Fruit fly (Drosophila melanogaster) whole organism, embryonic: ENCODE measurements around the gene Mbs.
A peak's percentile ranks its signal among the peaks of the same experiment; 100 is the strongest.

Source experiments
- ATbp ChIP-seq: fragments of 200-800 bp; sonication (Bioruptor generic); optimal IDR thresholded peaks from 2 replicates; lab custom pipeline; 2017; ENCODE audit warnings: missing biosample characterization, mild to moderate bottlenecking, missing genetic modification characterization, missing genetic modification reagents
- Asciz ChIP-seq: fragments of 200-800 bp; sonication (Bioruptor generic); optimal IDR thresholded peaks from 2 replicates; lab custom pipeline; 2017; ENCODE audit warnings: missing biosample characterization, mild to moderate bottlenecking, missing genetic modification characterization, missing genetic modification reagents
- Atf3 ChIP-seq: fragments of 200-800 bp; sonication (Bioruptor generic); optimal IDR thresholded peaks from 3 replicates; lab custom pipeline; 2016; ENCODE audit warnings: missing biosample characterization, missing genetic modification characterization
- BtbVII ChIP-seq: fragments of 200-800 bp; sonication (Bioruptor generic); optimal IDR thresholded peaks from 3 replicates; lab custom pipeline; 2017; ENCODE audit warnings: missing biosample characterization, mild to moderate bottlenecking, missing genetic modification characterization
- CG10431 ChIP-seq: fragments of 200-800 bp; sonication (Bioruptor generic); optimal IDR thresholded peaks from 3 replicates; lab custom pipeline; 2018; ENCODE audit warnings: missing biosample characterization, mild to moderate bottlenecking, missing genetic modification characterization
- CG10462 ChIP-seq: fragments of 200-800 bp; sonication (Bioruptor generic); optimal IDR thresholded peaks from 2 replicates; lab custom pipeline; 2016; ENCODE audit warnings: missing biosample characterization, missing genetic modification characterization
- CG12071 ChIP-seq: fragments of 200-800 bp; sonication (Bioruptor generic); optimal IDR thresholded peaks from 3 replicates; lab custom pipeline; 2018; ENCODE audit warnings: missing biosample characterization, mild to moderate bottlenecking, missing genetic modification characterization
- CG12744 ChIP-seq: fragments of 200-800 bp; sonication (Bioruptor generic); optimal IDR thresholded peaks from 2 replicates; lab custom pipeline; 2016; ENCODE audit warnings: missing biosample characterization, missing genetic modification characterization
- CG13894 ChIP-seq: fragments of 200-800 bp; sonication (Bioruptor generic); optimal IDR thresholded peaks from 3 replicates; lab custom pipeline; 2018; ENCODE audit warnings: missing biosample characterization, mild to moderate bottlenecking, missing genetic modification characterization, moderate library complexity
- CG1603 ChIP-seq: fragments of 200-800 bp; sonication (Bioruptor generic); optimal IDR thresholded peaks from 2 replicates; lab custom pipeline; 2019; ENCODE audit warnings: missing biosample characterization, mild to moderate bottlenecking, missing genetic modification characterization, moderate library complexity
- CG17802 ChIP-seq: fragments of 200-800 bp; sonication (Bioruptor generic); optimal IDR thresholded peaks from 2 replicates; lab custom pipeline; 2018; ENCODE audit warnings: missing biosample characterization, mild to moderate bottlenecking, missing genetic modification characterization, moderate library complexity
- CG17829 ChIP-seq: fragments of 200-800 bp; optimal IDR thresholded peaks from 2 replicates; lab custom pipeline; 2019; ENCODE audit warnings: missing biosample characterization, mild to moderate bottlenecking, missing genetic modification characterization, moderate library complexity
- CG1792 ChIP-seq: fragments of 200-800 bp; sonication (Bioruptor generic); optimal IDR thresholded peaks from 2 replicates; lab custom pipeline; 2016; ENCODE audit warnings: missing biosample characterization, missing genetic modification characterization
- CG2875 ChIP-seq: fragments of 200-800 bp; sonication (Bioruptor generic); optimal IDR thresholded peaks from 2 replicates; lab custom pipeline; 2017; ENCODE audit warnings: missing biosample characterization, mild to moderate bottlenecking, missing genetic modification characterization, missing genetic modification reagents
- CG2889 ChIP-seq: fragments of 200-800 bp; sonication (Bioruptor generic); IDR thresholded peaks from 3 replicates; pipeline ENCODE4 v1.3.6; 2022; ENCODE audit warnings: missing biosample characterization, missing genetic modification characterization
- CG30431 ChIP-seq: fragments of 200-800 bp; sonication (Bioruptor generic); optimal IDR thresholded peaks from 2 replicates; lab custom pipeline; 2017; ENCODE audit warnings: missing biosample characterization, missing genetic modification characterization
- CG34224 ChIP-seq: fragments of 200-800 bp; sonication (Bioruptor generic); IDR thresholded peaks from 3 replicates; pipeline ENCODE4 v1.3.6; 2022; ENCODE audit warnings: missing biosample characterization, missing genetic modification characterization; ENCODE audit not compliant: partially characterized antibody
- CG3995 ChIP-seq: fragments of 200-800 bp; sonication (Bioruptor generic); optimal IDR thresholded peaks from 3 replicates; lab custom pipeline; 2016; ENCODE audit warnings: missing biosample characterization, missing genetic modification characterization
- CG6175 ChIP-seq: fragments of 200-800 bp; sonication (Bioruptor generic); IDR thresholded peaks from 3 replicates; pipeline ENCODE4 v1.3.6; 2022; ENCODE audit warnings: missing biosample characterization, missing genetic modification characterization
- CG7372 ChIP-seq: fragments of 200-800 bp; sonication (Bioruptor generic); IDR thresholded peaks from 2 replicates; pipeline ENCODE4 v1.3.6; 2022; ENCODE audit warnings: missing biosample characterization, missing genetic modification characterization
- CG7839 ChIP-seq: fragments of 200-800 bp; sonication (Bioruptor generic); optimal IDR thresholded peaks from 3 replicates; lab custom pipeline; 2018; ENCODE audit warnings: missing biosample characterization, mild to moderate bottlenecking, missing genetic modification characterization, moderate library complexity
- Hand ChIP-seq: fragments of 200-800 bp; sonication (Bioruptor generic); optimal IDR thresholded peaks from 2 replicates; lab custom pipeline; 2017; ENCODE audit warnings: mild to moderate bottlenecking, missing biosample characterization, missing genetic modification reagents, missing genetic modification characterization
- Hmr ChIP-seq: fragments of 200-800 bp; sonication (Bioruptor generic); optimal IDR thresholded peaks from 3 replicates; lab custom pipeline; 2017; ENCODE audit warnings: mild to moderate bottlenecking, missing biosample characterization, missing genetic modification reagents, missing genetic modification characterization
- Kr ChIP-seq: fragments of 200-800 bp; sonication (Bioruptor generic); optimal IDR thresholded peaks from 2 replicates; lab custom pipeline; 2017; ENCODE audit warnings: missing biosample characterization, mild to moderate bottlenecking, missing genetic modification characterization
- Mad ChIP-seq: fragments of 200-800 bp; sonication (Bioruptor generic); optimal IDR thresholded peaks from 2 replicates; lab custom pipeline; 2016; ENCODE audit warnings: missing biosample characterization, missing genetic modification characterization
- Max ChIP-seq: fragments of 200-800 bp; sonication (Bioruptor generic); optimal IDR thresholded peaks from 2 replicates; lab custom pipeline; 2016; ENCODE audit warnings: missing biosample characterization, mild to moderate bottlenecking, missing genetic modification characterization
- Myb ChIP-seq: fragments of 200-800 bp; sonication (Bioruptor generic); optimal IDR thresholded peaks from 2 replicates; lab custom pipeline; 2016; ENCODE audit warnings: missing biosample characterization, missing genetic modification characterization
- PHDP ChIP-seq: fragments of 200-800 bp; sonication (Bioruptor generic); optimal IDR thresholded peaks from 3 replicates; lab custom pipeline; 2018; ENCODE audit warnings: missing biosample characterization, mild to moderate bottlenecking, missing genetic modification characterization, moderate library complexity
- Side ChIP-seq: fragments of 200-800 bp; sonication (Bioruptor generic); optimal IDR thresholded peaks from 2 replicates; lab custom pipeline; 2016; ENCODE audit warnings: missing biosample characterization, missing genetic modification characterization
- Spps ChIP-seq: fragments of 200-800 bp; sonication (Bioruptor generic); optimal IDR thresholded peaks from 2 replicates; lab custom pipeline; 2018; ENCODE audit warnings: missing biosample characterization, mild to moderate bottlenecking, missing genetic modification characterization
- TFAM ChIP-seq: fragments of 200-800 bp; sonication (Bioruptor generic); optimal IDR thresholded peaks from 2 replicates; lab custom pipeline; 2017; ENCODE audit warnings: missing biosample characterization, missing genetic modification characterization, inconsistent platforms
- YL-1 ChIP-seq: fragments of 200-800 bp; sonication (Bioruptor generic); optimal IDR thresholded peaks from 3 replicates; lab custom pipeline; 2017; ENCODE audit warnings: missing biosample characterization, mild to moderate bottlenecking, missing genetic modification characterization
- ato ChIP-seq: fragments of 200-800 bp; sonication (Bioruptor generic); IDR thresholded peaks from 2 replicates; pipeline ENCODE4 v1.3.6; 2022; ENCODE audit warnings: missing biosample characterization, missing genetic modification characterization; ENCODE audit not compliant: partially characterized antibody
- corto ChIP-seq: fragments of 200-800 bp; sonication (Bioruptor generic); optimal IDR thresholded peaks from 2 replicates; lab custom pipeline; 2016; ENCODE audit warnings: missing biosample characterization, mild to moderate bottlenecking, missing genetic modification characterization, moderate library complexity
- dysf ChIP-seq: fragments of 200-800 bp; sonication (Bioruptor generic); IDR thresholded peaks from 3 replicates; pipeline ENCODE4 v1.3.6; 2022; ENCODE audit warnings: missing biosample characterization, missing genetic modification characterization
- fd102C ChIP-seq: fragments of 200-800 bp; sonication (Bioruptor generic); optimal IDR thresholded peaks from 2 replicates; lab custom pipeline; 2018; ENCODE audit warnings: missing biosample characterization, mild to moderate bottlenecking, missing genetic modification characterization, moderate library complexity
- fd3F ChIP-seq: fragments of 200-800 bp; sonication (Bioruptor generic); optimal IDR thresholded peaks from 2 replicates; lab custom pipeline; 2018; ENCODE audit warnings: missing biosample characterization, mild to moderate bottlenecking, missing genetic modification characterization, moderate library complexity
- gem ChIP-seq: fragments of 200-800 bp; sonication (Bioruptor generic); optimal IDR thresholded peaks from 2 replicates; lab custom pipeline; 2019; ENCODE audit warnings: missing biosample characterization, mild to moderate bottlenecking, missing genetic modification characterization, moderate library complexity
- gfzf ChIP-seq: fragments of 200-800 bp; sonication (Bioruptor generic); optimal IDR thresholded peaks from 2 replicates; lab custom pipeline; 2016; ENCODE audit warnings: missing biosample characterization, mild to moderate bottlenecking, missing genetic modification characterization, moderate library complexity
- hb ChIP-seq: fragments of 200-800 bp; sonication (Bioruptor generic); IDR thresholded peaks from 3 replicates; pipeline ENCODE4 v1.3.6; 2022; ENCODE audit warnings: missing biosample characterization, missing genetic modification characterization; ENCODE audit not compliant: partially characterized antibody
- hbn ChIP-seq: fragments of 200-800 bp; sonication (Bioruptor generic); IDR thresholded peaks from 2 replicates; pipeline ENCODE4 v1.3.6; 2022; ENCODE audit warnings: missing biosample characterization, missing genetic modification characterization; ENCODE audit not compliant: partially characterized antibody
- lola ChIP-seq, 3 experiments: fragments of >200 bp in 2 of 3; fragments of 200-800 bp in 1 of 3; sonication (Bioruptor generic) in 1 of 3; optimal IDR thresholded peaks; 2 replicates each; lab custom pipeline; 2017 to 2019; ENCODE audit warnings: missing biosample characterization in 3 of 3, missing genetic modification characterization in 3 of 3, mild to moderate bottlenecking in 1 of 3, moderate library complexity in 1 of 3
- lov ChIP-seq, 2 experiments: fragments of 200-800 bp in 1 of 2; fragments of >200 bp in 1 of 2; sonication (Bioruptor generic) in 1 of 2; IDR thresholded peaks in 1 of 2; optimal IDR thresholded peaks in 1 of 2; 2 replicates in 1 of 2; 3 replicates in 1 of 2; pipeline versions ENCODE4 v1.3.6 to Lab custom; 2017 to 2022; ENCODE audit warnings: missing biosample characterization in 1 of 2, missing genetic modification characterization in 1 of 2
- pita ChIP-seq: fragments of 200-800 bp; sonication (Bioruptor generic); optimal IDR thresholded peaks from 2 replicates; lab custom pipeline; 2017; ENCODE audit warnings: missing biosample characterization, mild to moderate bottlenecking, missing genetic modification characterization
- repo ChIP-seq: fragments of 200-800 bp; sonication (Bioruptor generic); optimal IDR thresholded peaks from 2 replicates; lab custom pipeline; 2016; ENCODE audit warnings: missing biosample characterization, missing genetic modification characterization
- run ChIP-seq: fragments of 200-800 bp; sonication (Bioruptor generic); optimal IDR thresholded peaks from 3 replicates; lab custom pipeline; 2018; ENCODE audit warnings: missing biosample characterization, mild to moderate bottlenecking, missing genetic modification characterization
- sens-2 ChIP-seq: fragments of 200-800 bp; sonication (Bioruptor generic); IDR thresholded peaks from 2 replicates; pipeline ENCODE4 v1.3.6; 2022; ENCODE audit warnings: missing biosample characterization, missing genetic modification characterization
- trh ChIP-seq: fragments of 200-800 bp; sonication (Bioruptor generic); optimal IDR thresholded peaks from 2 replicates; lab custom pipeline; 2016; ENCODE audit warnings: missing biosample characterization, missing genetic modification characterization
- wdn ChIP-seq: fragments of 200-800 bp; sonication (Bioruptor generic); IDR thresholded peaks from 2 replicates; pipeline ENCODE4 v1.3.6; 2022; ENCODE audit warnings: missing biosample characterization, missing genetic modification characterization

The Mbs gene

DNA sequence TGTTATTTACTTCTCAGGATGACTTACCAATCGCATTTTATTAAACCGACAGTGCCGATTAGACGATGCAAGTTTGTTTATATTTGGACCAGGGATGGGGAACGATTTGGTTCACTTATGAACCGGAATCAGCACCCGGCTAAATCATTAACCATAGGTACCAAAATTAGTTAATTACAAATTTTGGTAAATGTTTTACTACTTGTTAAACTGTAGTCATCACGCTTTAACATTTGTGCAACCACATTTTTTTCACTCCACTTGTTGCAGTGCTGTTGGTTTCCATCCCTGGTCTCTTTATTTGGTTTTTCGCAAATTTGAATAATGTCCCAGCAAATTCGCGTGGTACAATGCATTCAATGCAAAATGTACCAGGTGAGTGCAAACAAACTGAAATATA is 53.8 kb downstream of the Mbs start, which contains the start of the genes IntS9 and CG43295 (continued):
- TF ChIP-seq Hmr (GFP tag; lab: Kevin White, UChicago) = no peak
- TF ChIP-seq YL-1 (GFP tag; lab: Kevin White, UChicago) = peak; percentile 65
- no peak for TF ChIP-seq pita
- TF ChIP-seq Side (GFP tag; lab: Kevin White, UChicago) = peak; percentile 87
- no peak for TF ChIP-seq Asciz (GFP tag; lab: Kevin White, UChicago)
- TF ChIP-seq Mad (GFP tag; lab: Kevin White, UChicago) = peak; percentile 86
- TF ChIP-seq ato (GFP tag; lab: Robert Waterston, UW) = no peak
- TF ChIP-seq CG13894 = no peak
- peak; percentile 75 for TF ChIP-seq CG10462 (GFP tag; lab: Kevin White, UChicago)
- TF ChIP-seq CG1792 = peak; percentile 69
- peak; percentile 55 for TF ChIP-seq CG3995 (GFP tag; lab: Kevin White, UChicago)
- no peak for TF ChIP-seq lov (optimal IDR thresholded peaks at IDR 0.05; lab: Kevin White, UChicago)
- peak; percentile 74; the same call in 1 of the 3 replicates for TF ChIP-seq lov (GFP tag; IDR thresholded peaks at IDR 0.05; lab: Robert Waterston, UW)
- peak; percentile 92 for TF ChIP-seq CG1603 (tag; lab: Kevin White, UChicago)
- TF ChIP-seq CG12071 (GFP tag; lab: Kevin White, UChicago) = no peak
- TF ChIP-seq fd3F (GFP tag; lab: Kevin White, UChicago) = peak; percentile 58
- TF ChIP-seq gfzf (GFP tag; lab: Kevin White, UChicago) = peak; percentile 6
- peak; percentile 77; the same call in 1 of the 2 replicates for TF ChIP-seq sens-2 (GFP tag; lab: Robert Waterston, UW)
- peak; percentile 80 for TF ChIP-seq repo (GFP tag; lab: Kevin White, UChicago)
- TF ChIP-seq CG7839 (tag; lab: Kevin White, UChicago) = no peak
- TF ChIP-seq CG2875 (GFP tag; lab: Kevin White, UChicago) = peak; percentile 73
- TF ChIP-seq gem (tag; lab: Kevin White, UChicago) = no peak
- peak; percentile 75; the same call in 1 of the 2 replicates for TF ChIP-seq CG7372 (GFP tag; lab: Robert Waterston, UW)
- TF ChIP-seq CG10431 (GFP tag; lab: Kevin White, UChicago) = no peak
- peak in 1 of 3 experiments; percentile 76 for TF ChIP-seq lola (GFP tag; optimal IDR thresholded peaks at IDR 0.05; lab: Kevin White, UChicago)
- TF ChIP-seq hbn (GFP tag; lab: Robert Waterston, UW) = no peak
- TF ChIP-seq corto (GFP tag; lab: Kevin White, UChicago) = peak; percentile 69
- peak; percentile 77 for TF ChIP-seq wdn (GFP tag; lab: Robert Waterston, UW)
- TF ChIP-seq TFAM (GFP tag; lab: Kevin White, UChicago) = no peak
- peak; percentile 60 for TF ChIP-seq trh (GFP tag; lab: Kevin White, UChicago)
- peak; percentile 62 for TF ChIP-seq ATbp (GFP tag; lab: Kevin White, UChicago)
- no peak for TF ChIP-seq BtbVII (GFP tag; lab: Kevin White, UChicago)
- peak; percentile 75 for TF ChIP-seq CG30431 (GFP tag; lab: Kevin White, UChicago)
- peak; percentile 73 for TF ChIP-seq dysf (GFP tag; lab: Robert Waterston, UW)
- no peak for TF ChIP-seq hb (GFP tag; lab: Robert Waterston, UW)
- TF ChIP-seq Atf3 (GFP tag; lab: Kevin White, UChicago) = peak; percentile 79
- TF ChIP-seq CG12744 (GFP tag; lab: Kevin White, UChicago) = peak; percentile 76
- TF ChIP-seq CG34224 (GFP tag; lab: Robert Waterston, UW) = peak; percentile 35; the same call in 1 of the 3 replicates
- TF ChIP-seq CG6175 = no peak
- TF ChIP-seq CG17829 = peak; percentile 82
- TF ChIP-seq Max (GFP tag; lab: Kevin White, UChicago) = peak; percentile 78
- TF ChIP-seq Hand = no peak
- peak; percentile 67; the same call in 2 of the 3 replicates for TF ChIP-seq CG2889 (GFP tag; lab: Robert Waterston, UW)
- TF ChIP-seq Spps = peak; percentile 81
- no peak for TF ChIP-seq run (tag; lab: Kevin White, UChicago)
- TF ChIP-seq Myb (GFP tag; lab: Kevin White, UChicago) = peak; percentile 70
- peak; percentile 64 for TF ChIP-seq CG17802
- no peak for TF ChIP-seq Kr (GFP tag; lab: Kevin White, UChicago)
- TF ChIP-seq PHDP (tag; lab: Kevin White, UChicago) = no peak
- peak; percentile 17 for TF ChIP-seq fd102C
